Fruit fly (Drosophila melanogaster): ENCODE data around the gene Bruce.

Bruce gene

dm6 chr3R:10330734-10331642 is at the start of gene Bruce, which contains the start of gene CG12818:
Bruce (minus strand) TSS chr3R:10331353.
CG12818 (plus strand) TSS chr3R:10331581.
- TF ChIP-seq h (optimal IDR thresholded peaks at IDR 0.05) (no peak), psq (optimal IDR thresholded peaks at IDR 0.05) (peak; percentile 84), ttk (optimal IDR thresholded peaks at IDR 0.05) (no peak), Myc (optimal IDR thresholded peaks at IDR 0.05) (no peak), insv (optimal IDR thresholded peaks at IDR 0.05) (no peak), Sin3A (optimal IDR thresholded peaks at IDR 0.05) (no peak)

- TF ChIP-seq ttk (optimal IDR thresholded peaks at IDR 0.05): no peak
- no peak for TF ChIP-seq Myc (optimal IDR thresholded peaks at IDR 0.05)
- no peak for TF ChIP-seq insv (optimal IDR thresholded peaks at IDR 0.05)
- no peak for TF ChIP-seq h (optimal IDR thresholded peaks at IDR 0.05)
- TF ChIP-seq psq (optimal IDR thresholded peaks at IDR 0.05): no peak
- TF ChIP-seq Sin3A (optimal IDR thresholded peaks at IDR 0.05): no peak
These were observed 48.9 kb upstream of the Bruce start for dm6 chr3R:10380025-10380424.

- TF ChIP-seq psq (optimal IDR thresholded peaks at IDR 0.05) (no peak), ttk (optimal IDR thresholded peaks at IDR 0.05) (no peak), Sin3A (optimal IDR thresholded peaks at IDR 0.05) (no peak), insv (optimal IDR thresholded peaks at IDR 0.05) (no peak), Myc (optimal IDR thresholded peaks at IDR 0.05) (no peak), h (optimal IDR thresholded peaks at IDR 0.05) (no peak)
These were observed 48.3 kb upstream of the Bruce start for dm6 chr3R:10379409-10379808.

dm6 chr3R:10378989-10379388 is 47.8 kb upstream of the Bruce start:
- no peak for TF ChIP-seq Sin3A (optimal IDR thresholded peaks at IDR 0.05)
- TF ChIP-seq ttk (optimal IDR thresholded peaks at IDR 0.05): no peak
- TF ChIP-seq Myc (optimal IDR thresholded peaks at IDR 0.05): no peak
- no peak for TF ChIP-seq psq (optimal IDR thresholded peaks at IDR 0.05)
- no peak for TF ChIP-seq insv (optimal IDR thresholded peaks at IDR 0.05)
- no peak for TF ChIP-seq h (optimal IDR thresholded peaks at IDR 0.05)

- no peak for TF ChIP-seq psq (optimal IDR thresholded peaks at IDR 0.05)
- no peak for TF ChIP-seq insv (optimal IDR thresholded peaks at IDR 0.05)
- TF ChIP-seq Myc (optimal IDR thresholded peaks at IDR 0.05): no peak
- no peak for TF ChIP-seq h (optimal IDR thresholded peaks at IDR 0.05)
- no peak for TF ChIP-seq ttk (optimal IDR thresholded peaks at IDR 0.05)
- TF ChIP-seq Sin3A (optimal IDR thresholded peaks at IDR 0.05): no peak
These were observed 46.7 kb upstream of the Bruce start, which contains the start of gene Rfx for dm6 chr3R:10377849-10378248. Rfx (minus strand) TSS chr3R:10378068.

dm6 chr3R:10370495-10370894 is 39.3 kb upstream of the Bruce start:
- no peak for TF ChIP-seq h (optimal IDR thresholded peaks at IDR 0.05)

dm6 chr3R:10369799-10370198 is 38.6 kb upstream of the Bruce start:
- TF ChIP-seq h (optimal IDR thresholded peaks at IDR 0.05): no peak

- no peak for TF ChIP-seq Myc (optimal IDR thresholded peaks at IDR 0.05)
- no peak for TF ChIP-seq ttk (optimal IDR thresholded peaks at IDR 0.05)
- no peak for TF ChIP-seq insv (optimal IDR thresholded peaks at IDR 0.05)
- TF ChIP-seq Sin3A (optimal IDR thresholded peaks at IDR 0.05): no peak
- no peak for TF ChIP-seq h (optimal IDR thresholded peaks at IDR 0.05)
- no peak for TF ChIP-seq psq (optimal IDR thresholded peaks at IDR 0.05)
These were observed 37.1 kb upstream of the Bruce start for dm6 chr3R:10368251-10368650.

dm6 chr3R:10364287-10364686 is 33.1 kb upstream of the Bruce start:
- TF ChIP-seq Sin3A (optimal IDR thresholded peaks at IDR 0.05): no peak
- no peak for TF ChIP-seq psq (optimal IDR thresholded peaks at IDR 0.05)
- no peak for TF ChIP-seq insv (optimal IDR thresholded peaks at IDR 0.05)

dm6 chr3R:10357364-10357676 is 26.2 kb upstream of the Bruce start:
- no peak for TF ChIP-seq insv (optimal IDR thresholded peaks at IDR 0.05)
- no peak for TF ChIP-seq h (optimal IDR thresholded peaks at IDR 0.05)
- no peak for TF ChIP-seq psq (optimal IDR thresholded peaks at IDR 0.05)
- no peak for TF ChIP-seq Sin3A (optimal IDR thresholded peaks at IDR 0.05)

- TF ChIP-seq insv (optimal IDR thresholded peaks at IDR 0.05): no peak
- TF ChIP-seq h (optimal IDR thresholded peaks at IDR 0.05): no peak
- no peak for TF ChIP-seq ttk (optimal IDR thresholded peaks at IDR 0.05)
- no peak for TF ChIP-seq Myc (optimal IDR thresholded peaks at IDR 0.05)
- TF ChIP-seq psq (optimal IDR thresholded peaks at IDR 0.05): no peak
- TF ChIP-seq Sin3A (optimal IDR thresholded peaks at IDR 0.05): no peak
These were observed 25.6 kb upstream of the Bruce start for dm6 chr3R:10356563-10357363.

dm6 chr3R:10355840-10356562 is 24.8 kb upstream of the Bruce start:
- TF ChIP-seq psq (optimal IDR thresholded peaks at IDR 0.05) (no peak), ttk (optimal IDR thresholded peaks at IDR 0.05) (no peak), h (optimal IDR thresholded peaks at IDR 0.05) (no peak), insv (optimal IDR thresholded peaks at IDR 0.05) (no peak), Sin3A (optimal IDR thresholded peaks at IDR 0.05) (no peak)

All from Kc167 (cell line).